Fruit fly (Drosophila melanogaster) whole organism: ENCODE measurements around the gene mthl10.

ENCODE experiments used
- CG8478 ChIP-seq: fragments of >200 bp; optimal IDR thresholded peaks from 2 replicates; lab custom pipeline; 2018; ENCODE audit warnings: inconsistent platforms
- Dll ChIP-seq: fragments of >200 bp; optimal IDR thresholded peaks from 2 replicates; lab custom pipeline; 2017
- EcR ChIP-seq, 2 experiments: fragments of >200 bp; optimal IDR thresholded peaks; 2 replicates each; lab custom pipeline; 2017; ENCODE audit warnings: missing biosample characterization in 2 of 2, missing genetic modification characterization in 2 of 2, missing genetic modification reagents in 2 of 2
- pan ChIP-seq: fragments of >200 bp; optimal IDR thresholded peaks from 2 replicates; lab custom pipeline; 2017
- psq ChIP-seq: fragments of >200 bp; optimal IDR thresholded peaks from 2 replicates; lab custom pipeline; 2017
- usp ChIP-seq: fragments of >200 bp; optimal IDR thresholded peaks from 2 replicates; lab custom pipeline; 2017; ENCODE audit warnings: missing biosample characterization, missing genetic modification characterization, mixed read lengths

mthl10 gene

DNA sequence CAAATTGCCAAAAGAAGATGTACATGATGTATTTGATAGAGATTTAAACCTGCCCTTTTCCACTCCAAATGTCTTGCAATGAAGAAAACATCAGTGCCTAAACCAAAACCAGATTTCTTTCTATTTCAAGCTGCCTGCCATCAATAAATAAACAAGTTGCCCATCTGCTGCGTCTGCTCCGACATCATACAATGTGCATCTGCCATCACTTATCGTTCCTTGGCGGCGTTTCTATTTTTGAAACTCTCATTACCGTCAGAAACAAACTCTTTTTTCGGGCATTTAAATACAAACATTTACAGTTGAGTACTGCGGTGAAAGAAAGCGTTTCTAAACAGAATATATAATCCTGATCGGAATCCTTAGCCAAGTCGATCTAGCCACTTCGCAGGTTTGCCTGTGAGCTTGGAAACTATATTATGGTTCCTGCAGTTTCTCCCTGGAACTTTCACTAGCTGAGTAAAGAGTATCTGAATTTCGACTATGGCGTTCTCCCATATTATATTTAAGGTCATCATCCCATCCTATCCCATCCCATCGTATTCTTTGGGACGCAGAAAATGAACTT lies 47.8 kb downstream of the mthl10 start:
- TF ChIP-seq usp (GFP tag; lab: Kevin White, UChicago) (no peak), Dll (lab: Kevin White, UChicago) (no peak), EcR (GFP tag; optimal IDR thresholded peaks at IDR 0.05; lab: Kevin White, UChicago) (no peak), CG8478 (lab: Kevin White, UChicago) (no peak), psq (lab: Kevin White, UChicago) (no peak), pan (no peak)

DNA sequence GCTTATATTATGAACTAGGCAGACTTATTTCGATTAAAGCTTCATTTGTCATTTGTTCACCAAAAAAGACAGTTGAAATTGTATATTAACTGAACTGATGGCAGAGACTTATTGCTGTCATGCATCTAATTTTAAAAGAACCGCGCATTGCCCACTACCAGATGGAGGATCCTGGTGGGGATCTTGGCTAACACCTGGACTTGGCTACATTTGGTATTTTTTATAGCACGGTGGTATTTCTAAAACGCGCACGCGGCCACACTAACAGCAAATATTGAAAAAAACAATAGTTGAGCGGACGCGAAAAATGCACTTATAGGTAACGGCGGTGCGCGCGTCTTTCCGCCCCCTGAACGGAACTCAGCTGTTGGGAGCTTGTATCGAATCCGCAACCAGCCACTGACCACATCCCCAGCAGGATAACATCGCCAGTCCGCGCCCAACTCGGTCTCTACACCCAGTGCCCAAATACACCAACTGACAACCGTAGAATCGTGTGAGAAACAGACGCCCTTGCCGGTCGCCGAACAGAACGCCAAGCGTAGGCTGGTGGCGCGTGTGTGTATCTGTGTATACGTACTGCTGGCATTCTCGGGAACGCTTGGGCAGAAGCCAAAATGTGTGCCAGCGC lies 50.5 kb downstream of the mthl10 start:
- TF ChIP-seq pan = no peak
- TF ChIP-seq EcR (GFP tag; optimal IDR thresholded peaks at IDR 0.05; lab: Kevin White, UChicago) = no peak
- no peak for TF ChIP-seq usp (GFP tag; lab: Kevin White, UChicago)
- no peak for TF ChIP-seq CG8478 (lab: Kevin White, UChicago)
- no peak for TF ChIP-seq psq (lab: Kevin White, UChicago)
- no peak for TF ChIP-seq Dll (lab: Kevin White, UChicago)

DNA sequence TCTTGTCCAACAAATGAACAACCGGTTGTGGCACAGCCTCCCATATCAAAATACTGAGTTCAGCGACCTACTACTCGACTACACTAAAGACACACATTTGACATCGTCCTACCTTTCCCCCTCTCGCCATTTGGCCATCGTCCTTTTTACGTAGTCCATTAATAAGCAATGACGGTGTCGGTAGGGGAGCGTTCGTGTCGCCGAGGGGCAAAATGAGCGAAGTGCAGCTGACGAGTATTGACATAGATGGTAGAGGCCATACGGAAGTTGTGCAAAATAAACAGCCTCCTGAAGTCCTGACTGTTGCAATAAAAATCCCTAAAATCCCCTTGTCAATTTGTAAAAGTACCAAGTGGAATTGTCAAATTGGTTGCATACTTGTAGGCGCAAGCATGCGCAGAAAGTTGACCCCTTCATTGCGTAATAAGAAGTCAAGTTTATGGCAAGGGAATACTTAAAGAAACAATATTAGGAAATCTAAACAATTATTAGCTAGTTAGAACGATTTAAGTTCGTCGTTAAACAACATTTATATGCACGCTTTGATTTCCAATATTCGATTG lies 51.1 kb downstream of the mthl10 start:
- no peak for TF ChIP-seq psq (lab: Kevin White, UChicago)

DNA sequence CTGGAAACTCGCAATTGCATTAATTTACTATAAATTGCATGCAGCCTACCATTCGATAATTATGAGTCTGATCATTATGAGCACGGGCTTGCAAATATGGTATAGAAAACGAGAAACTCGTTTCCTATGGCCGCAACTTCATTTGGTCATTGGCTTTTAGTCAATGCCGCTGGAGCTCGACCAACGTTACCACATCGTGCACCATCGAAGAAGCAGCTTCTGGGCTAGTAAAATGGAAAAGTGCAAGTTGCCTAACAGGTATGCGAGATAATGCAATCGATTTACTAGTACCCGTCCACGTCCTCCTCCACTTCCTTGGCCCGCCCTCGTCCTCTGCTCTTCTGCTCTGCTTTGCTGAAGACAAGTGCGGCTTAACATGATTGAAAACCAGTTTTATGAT lies 58.5 kb downstream of the mthl10 start:
- TF ChIP-seq Dll (lab: Kevin White, UChicago) (no peak), EcR (GFP tag; optimal IDR thresholded peaks at IDR 0.05; lab: Kevin White, UChicago) (peak in 1 of 2 experiments; percentile 38)
